Worm (Caenorhabditis elegans): ENCODE data around the gene aman-2.
A peak's percentile ranks its signal among the peaks of the same experiment; 100 is the strongest.

Gene aman-2

DNA sequence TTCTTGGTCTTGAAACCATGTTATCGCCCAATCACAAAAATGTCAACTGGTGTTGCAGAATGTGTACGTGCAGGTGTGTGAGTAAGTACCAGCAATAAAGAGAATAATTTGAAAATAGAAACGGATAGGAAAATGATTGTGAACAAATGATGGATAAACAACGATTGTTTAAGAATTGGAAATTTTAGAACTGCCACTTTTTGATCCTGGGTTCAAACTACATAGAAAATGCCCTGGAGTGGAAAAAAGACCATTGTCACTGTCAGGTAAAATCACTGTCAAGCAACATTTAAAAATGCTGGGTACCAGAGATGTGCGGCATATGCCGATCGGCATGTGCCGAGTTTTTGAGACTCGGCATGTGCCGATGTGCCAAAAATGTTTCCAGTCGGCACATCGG lies 49.8 kb downstream of the aman-2 start (continued):
- TF ChIP-seq hpl-2 (GFP tag; optimal IDR thresholded peaks at IDR 0.05): no peak
- TF ChIP-seq ceh-90 (tag; optimal IDR thresholded peaks at IDR 0.05): no peak
- no peak for TF ChIP-seq ceh-88 (GFP tag; IDR thresholded peaks at IDR 0.05)
- TF ChIP-seq elt-3 (tag; optimal IDR thresholded peaks at IDR 0.05): peak in 2 of 6 experiments; percentile 22 to 36

DNA sequence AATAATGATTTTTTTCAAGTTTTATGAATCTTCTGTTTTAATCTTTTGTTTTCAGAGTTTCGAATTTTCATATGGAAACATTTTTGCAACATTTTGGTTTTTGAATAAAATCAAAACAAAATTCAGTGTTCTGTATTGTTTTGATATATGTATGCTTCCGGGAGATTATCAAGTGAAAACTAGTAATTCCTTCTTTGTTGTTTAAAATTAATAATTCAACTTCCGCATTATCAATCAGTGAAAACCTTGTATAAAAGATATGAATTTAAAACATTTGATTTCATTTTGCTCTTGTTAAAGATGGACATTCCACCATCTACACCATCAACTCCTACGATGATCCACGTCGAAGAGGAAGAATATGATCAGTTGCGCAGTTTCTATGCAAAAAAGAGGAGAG lies 53.3 kb downstream of the aman-2 start, which contains the start of gene sulp-5:
sulp-5 (plus strand) TSS at position 301 of the 400 bp plus-strand sequence.
- TF ChIP-seq nhr-85 (tag): peak; percentile 41
- no peak for TF ChIP-seq snpc-4 (tag; optimal IDR thresholded peaks at IDR 0.05)

Measured in whole organism, L1 larva.